Fruit fly (Drosophila melanogaster) whole organism, embryonic: ENCODE measurements around the gene CG32074.

Experiments used
- Antp ChIP-seq: fragments of 200-800 bp; sonication (Bioruptor generic); optimal IDR thresholded peaks from 3 replicates; lab custom pipeline; 2016; ENCODE audit warnings: missing biosample characterization, missing genetic modification characterization
- B-H2 ChIP-seq: fragments of 200-800 bp; sonication (Bioruptor generic); optimal IDR thresholded peaks from 2 replicates; lab custom pipeline; 2018; ENCODE audit warnings: missing biosample characterization, mild to moderate bottlenecking, missing genetic modification characterization
- Bgb ChIP-seq: fragments of 200-800 bp; sonication (Bioruptor generic); IDR thresholded peaks from 2 replicates; pipeline ENCODE4 v1.3.6; 2022; ENCODE audit warnings: missing biosample characterization, missing genetic modification characterization; ENCODE audit not compliant: partially characterized antibody
- Blimp-1 ChIP-seq: fragments of 200-800 bp; sonication (Bioruptor generic); optimal IDR thresholded peaks from 3 replicates; lab custom pipeline; 2018; ENCODE audit warnings: missing biosample characterization, missing genetic modification characterization, mild to moderate bottlenecking, moderate library complexity, missing genetic modification reagents
- CG1024 ChIP-seq: fragments of 200-800 bp; sonication (Bioruptor generic); IDR thresholded peaks from 2 replicates; pipeline ENCODE4 v1.3.6; 2022; ENCODE audit warnings: missing biosample characterization, missing genetic modification characterization
- CG12942 ChIP-seq: fragments of 200-800 bp; sonication (Bioruptor generic); optimal IDR thresholded peaks from 3 replicates; lab custom pipeline; 2016; ENCODE audit warnings: missing biosample characterization, missing genetic modification characterization
- CG13624 ChIP-seq: fragments of 200-800 bp; sonication (Bioruptor generic); optimal IDR thresholded peaks from 2 replicates; lab custom pipeline; 2016; ENCODE audit warnings: missing biosample characterization, missing genetic modification characterization
- CG15601 ChIP-seq: fragments of 200-800 bp; sonication (Bioruptor generic); optimal IDR thresholded peaks from 3 replicates; lab custom pipeline; 2019; ENCODE audit warnings: missing biosample characterization, mild to moderate bottlenecking, missing genetic modification characterization, moderate library complexity
- CG16813 ChIP-seq: fragments of 200-800 bp; sonication (Bioruptor generic); IDR thresholded peaks from 3 replicates; pipeline ENCODE4 v1.3.6; 2022; ENCODE audit warnings: missing biosample characterization, missing genetic modification characterization; ENCODE audit not compliant: partially characterized antibody
- CG18476 ChIP-seq: fragments of 200-800 bp; sonication (Bioruptor generic); optimal IDR thresholded peaks from 2 replicates; lab custom pipeline; 2016; ENCODE audit warnings: missing biosample characterization, mild to moderate bottlenecking, missing genetic modification characterization
- CG30431 ChIP-seq: fragments of 200-800 bp; sonication (Bioruptor generic); optimal IDR thresholded peaks from 2 replicates; lab custom pipeline; 2017; ENCODE audit warnings: missing biosample characterization, missing genetic modification characterization
- CG3065 ChIP-seq: fragments of 200-800 bp; sonication (Bioruptor generic); optimal IDR thresholded peaks from 2 replicates; lab custom pipeline; 2016; ENCODE audit warnings: missing biosample characterization, missing genetic modification characterization
- CG31224 ChIP-seq: fragments of 200-800 bp; sonication (Bioruptor generic); IDR thresholded peaks from 2 replicates; pipeline ENCODE4 v1.3.6; 2022; ENCODE audit warnings: missing biosample characterization, missing genetic modification characterization
- CG3407 ChIP-seq: fragments of 200-800 bp; sonication (Bioruptor generic); optimal IDR thresholded peaks from 2 replicates; lab custom pipeline; 2018; ENCODE audit warnings: missing biosample characterization, mild to moderate bottlenecking, missing genetic modification characterization
- CG34224 ChIP-seq: fragments of 200-800 bp; sonication (Bioruptor generic); IDR thresholded peaks from 3 replicates; pipeline ENCODE4 v1.3.6; 2022; ENCODE audit warnings: missing biosample characterization, missing genetic modification characterization; ENCODE audit not compliant: partially characterized antibody
- CG4617 ChIP-seq: fragments of 200-800 bp; sonication (Bioruptor generic); optimal IDR thresholded peaks from 3 replicates; lab custom pipeline; 2016; ENCODE audit warnings: missing biosample characterization, missing genetic modification characterization, borderline replicate concordance
- CG4730 ChIP-seq: fragments of 200-800 bp; sonication (Bioruptor generic); IDR thresholded peaks from 2 replicates; pipeline ENCODE4 v1.3.6; 2022; ENCODE audit warnings: missing biosample characterization, missing genetic modification characterization
- CG5953 ChIP-seq: fragments of 200-800 bp; sonication (Bioruptor generic); IDR thresholded peaks from 2 replicates; pipeline ENCODE4 v1.3.6; 2022; ENCODE audit warnings: missing biosample characterization, missing genetic modification characterization
- CG6689 ChIP-seq: fragments of 200-800 bp; sonication (Bioruptor generic); IDR thresholded peaks from 2 replicates; pipeline ENCODE4 v1.3.6; 2022; ENCODE audit warnings: missing biosample characterization, missing genetic modification characterization
- CG7372 ChIP-seq: fragments of 200-800 bp; sonication (Bioruptor generic); IDR thresholded peaks from 2 replicates; pipeline ENCODE4 v1.3.6; 2022; ENCODE audit warnings: missing biosample characterization, missing genetic modification characterization
- CG9437 ChIP-seq: fragments of 200-800 bp; sonication (Bioruptor generic); optimal IDR thresholded peaks from 2 replicates; lab custom pipeline; 2018; ENCODE audit warnings: missing biosample characterization, mild to moderate bottlenecking, missing genetic modification characterization
- D19A ChIP-seq: fragments of 200-800 bp; optimal IDR thresholded peaks from 3 replicates; lab custom pipeline; 2019; ENCODE audit warnings: missing biosample characterization, mild to moderate bottlenecking, missing genetic modification characterization, moderate library complexity
- D19B ChIP-seq: fragments of 200-800 bp; sonication (Bioruptor generic); optimal IDR thresholded peaks from 2 replicates; lab custom pipeline; 2017; ENCODE audit warnings: missing biosample characterization, mild to moderate bottlenecking, missing genetic modification characterization
- Dek ChIP-seq: fragments of 200-800 bp; sonication (Bioruptor generic); optimal IDR thresholded peaks from 3 replicates; lab custom pipeline; 2019; ENCODE audit warnings: missing biosample characterization, mild to moderate bottlenecking, missing genetic modification characterization, moderate library complexity
- Doc3 ChIP-seq: fragments of 200-800 bp; sonication (Bioruptor generic); IDR thresholded peaks from 3 replicates; pipeline ENCODE4 v1.3.6; 2022; ENCODE audit warnings: missing biosample characterization, missing genetic modification characterization; ENCODE audit not compliant: partially characterized antibody
- E2f2 ChIP-seq: fragments of 200-800 bp; sonication (Bioruptor generic); IDR thresholded peaks from 2 replicates; pipeline ENCODE4 v1.3.6; 2022; ENCODE audit warnings: missing biosample characterization, missing genetic modification characterization
- GATAe ChIP-seq: fragments of 200-800 bp; sonication (Bioruptor generic); conservative IDR thresholded peaks from 2 replicates; pipeline ENCODE4 v1.3.6; 2022; ENCODE audit warnings: missing biosample characterization, missing genetic modification characterization
- HLH54F ChIP-seq: fragments of 200-800 bp; sonication (Bioruptor generic); optimal IDR thresholded peaks from 3 replicates; lab custom pipeline; 2016; ENCODE audit warnings: missing biosample characterization, missing genetic modification characterization
- HmgZ ChIP-seq: fragments of 200-800 bp; sonication (Bioruptor generic); optimal IDR thresholded peaks from 2 replicates; lab custom pipeline; 2018; ENCODE audit warnings: missing biosample characterization, mild to moderate bottlenecking, missing genetic modification characterization
- Hmr ChIP-seq: fragments of 200-800 bp; sonication (Bioruptor generic); optimal IDR thresholded peaks from 3 replicates; lab custom pipeline; 2017; ENCODE audit warnings: mild to moderate bottlenecking, missing biosample characterization, missing genetic modification reagents, missing genetic modification characterization
- Mrtf ChIP-seq: fragments of 200-800 bp; sonication (Bioruptor generic); IDR thresholded peaks from 3 replicates; pipeline ENCODE4 v1.3.6; 2022; ENCODE audit warnings: missing biosample characterization, missing genetic modification characterization
- Nf-YB ChIP-seq: fragments of 200-800 bp; sonication (Bioruptor generic); optimal IDR thresholded peaks from 3 replicates; lab custom pipeline; 2019; ENCODE audit warnings: missing biosample characterization, mild to moderate bottlenecking, missing genetic modification characterization, moderate library complexity
- Nf-YC ChIP-seq: fragments of 200-800 bp; optimal IDR thresholded peaks from 3 replicates; lab custom pipeline; 2019; ENCODE audit warnings: missing biosample characterization, mild to moderate bottlenecking, missing genetic modification characterization, moderate library complexity
- Sry-β ChIP-seq: fragments of 200-800 bp; sonication (Bioruptor generic); optimal IDR thresholded peaks from 2 replicates; lab custom pipeline; 2018; ENCODE audit warnings: missing biosample characterization, mild to moderate bottlenecking, missing genetic modification characterization, moderate library complexity
- amos ChIP-seq: fragments of 200-800 bp; sonication (Bioruptor generic); IDR thresholded peaks from 2 replicates; pipeline ENCODE4 v1.3.6; 2022; ENCODE audit warnings: missing biosample characterization, missing genetic modification characterization; ENCODE audit not compliant: partially characterized antibody
- esg ChIP-seq: fragments of 200-800 bp; sonication (Bioruptor generic); conservative IDR thresholded peaks from 2 replicates; pipeline ENCODE4 v1.3.6; 2022; ENCODE audit warnings: missing biosample characterization, missing genetic modification characterization
- fd96Cb ChIP-seq: fragments of 200-800 bp; sonication (Bioruptor generic); optimal IDR thresholded peaks from 2 replicates; lab custom pipeline; 2018; ENCODE audit warnings: missing biosample characterization, mild to moderate bottlenecking, missing genetic modification characterization, moderate library complexity
- ham ChIP-seq: fragments of 200-800 bp; sonication (Bioruptor generic); IDR thresholded peaks from 2 replicates; pipeline ENCODE4 v1.3.6; 2022; ENCODE audit warnings: missing biosample characterization, missing genetic modification characterization
- knrl ChIP-seq: fragments of 200-800 bp; sonication (Bioruptor generic); IDR thresholded peaks from 3 replicates; pipeline ENCODE4 v1.3.6; 2022; ENCODE audit warnings: missing biosample characterization, missing genetic modification characterization; ENCODE audit not compliant: partially characterized antibody
- nerfin-1 ChIP-seq: fragments of 200-800 bp; sonication (Bioruptor generic); optimal IDR thresholded peaks from 3 replicates; lab custom pipeline; 2019; ENCODE audit warnings: missing biosample characterization, mild to moderate bottlenecking, missing genetic modification characterization, moderate library complexity
- oc ChIP-seq: fragments of 200-800 bp; sonication (Bioruptor generic); optimal IDR thresholded peaks from 2 replicates; lab custom pipeline; 2018; ENCODE audit warnings: missing biosample characterization, mild to moderate bottlenecking, missing genetic modification characterization, moderate library complexity
- peb ChIP-seq: fragments of 200-800 bp; sonication (Bioruptor generic); IDR thresholded peaks from 2 replicates; pipeline ENCODE4 v1.3.6; 2022; ENCODE audit warnings: missing biosample characterization, missing genetic modification characterization
- run ChIP-seq: fragments of 200-800 bp; sonication (Bioruptor generic); optimal IDR thresholded peaks from 3 replicates; lab custom pipeline; 2018; ENCODE audit warnings: missing biosample characterization, mild to moderate bottlenecking, missing genetic modification characterization
- schlank ChIP-seq: fragments of 200-800 bp; sonication (Bioruptor generic); optimal IDR thresholded peaks from 2 replicates; lab custom pipeline; 2018; ENCODE audit warnings: missing biosample characterization, mild to moderate bottlenecking, missing genetic modification characterization
- sqz ChIP-seq: fragments of 200-800 bp; sonication (Bioruptor generic); optimal IDR thresholded peaks from 3 replicates; lab custom pipeline; 2018; ENCODE audit warnings: missing biosample characterization, mild to moderate bottlenecking, missing genetic modification characterization
- stc ChIP-seq: fragments of 200-800 bp; sonication (Bioruptor generic); IDR thresholded peaks from 2 replicates; pipeline ENCODE4 v1.3.6; 2022; ENCODE audit warnings: missing biosample characterization, missing genetic modification characterization
- tna ChIP-seq: fragments of 200-800 bp; sonication (Bioruptor generic); IDR thresholded peaks from 2 replicates; pipeline ENCODE4 v1.3.6; 2022; ENCODE audit warnings: missing biosample characterization, missing genetic modification characterization; ENCODE audit not compliant: partially characterized antibody
- ttk ChIP-seq: fragments of 200-800 bp; sonication (Bioruptor generic); IDR thresholded peaks from 2 replicates; pipeline ENCODE4 v2.1.2; 2022; ENCODE audit warnings: missing biosample characterization, missing genetic modification characterization
- zen ChIP-seq: fragments of 200-800 bp; sonication (Bioruptor generic); optimal IDR thresholded peaks from 3 replicates; lab custom pipeline; 2018; ENCODE audit warnings: missing biosample characterization, mild to moderate bottlenecking, missing genetic modification characterization, moderate library complexity

The CG32074 gene

dm6 chr3L:11093046-11093520 lies 39.0 kb downstream of the CG32074 start, which contains the start of gene JIL-1 (continued):
- TF ChIP-seq Mrtf (GFP tag; lab: Robert Waterston, UW) (peak; percentile 55; the same call in 1 of the 3 replicates), CG4617 (peak; percentile 9), GATAe (GFP tag; lab: Robert Waterston, UW) (no peak), D19B (no peak), esg (GFP tag; lab: Robert Waterston, UW) (peak; percentile 42; the same call in 1 of the 2 replicates), CG15601 (peak; percentile 39), CG6689 (GFP tag; lab: Robert Waterston, UW) (peak; percentile 31; the same call in 1 of the 2 replicates), Sry-β (GFP tag; lab: Kevin White, UChicago) (peak; percentile 4), peb (GFP tag; lab: Robert Waterston, UW) (peak; percentile 33), CG30431 (GFP tag; lab: Kevin White, UChicago) (no peak), Nf-YC (tag; lab: Kevin White, UChicago) (peak; percentile 65), Antp (GFP tag; lab: Kevin White, UChicago) (peak; percentile 31), ttk (peak; percentile 37; the same call in 1 of the 2 replicates), CG31224 (GFP tag; lab: Robert Waterston, UW) (peak; percentile 65), oc (peak; percentile 17), ham (GFP tag; lab: Robert Waterston, UW) (peak; percentile 40; the same call in 1 of the 2 replicates), Hmr (GFP tag; lab: Kevin White, UChicago) (peak; percentile 77), stc (GFP tag; lab: Robert Waterston, UW) (peak; percentile 39; the same call in 1 of the 2 replicates), CG5953 (GFP tag; lab: Robert Waterston, UW) (peak; percentile 56), CG9437 (peak; percentile 30), CG16813 (GFP tag; lab: Robert Waterston, UW) (peak; percentile 89), zen (tag; lab: Kevin White, UChicago) (peak; percentile 55), CG13624 (GFP tag; lab: Kevin White, UChicago) (peak; percentile 46), CG34224 (GFP tag; lab: Robert Waterston, UW) (peak; percentile 83), fd96Cb (tag; lab: Kevin White, UChicago) (peak; percentile 40), CG7372 (GFP tag; lab: Robert Waterston, UW) (peak; percentile 48; the same call in 1 of the 2 replicates), knrl (GFP tag; lab: Robert Waterston, UW) (peak; percentile 87), CG3065 (GFP tag; lab: Kevin White, UChicago) (no peak), Nf-YB (no peak), HmgZ (tag; lab: Kevin White, UChicago) (peak; percentile 49), run (tag; lab: Kevin White, UChicago) (no peak), tna (GFP tag; lab: Robert Waterston, UW) (peak; percentile 73), B-H2 (peak; percentile 86), schlank (no peak), CG3407 (GFP tag; lab: Kevin White, UChicago) (peak; percentile 46), CG4730 (GFP tag; lab: Robert Waterston, UW) (peak; percentile 50), nerfin-1 (tag; lab: Kevin White, UChicago) (peak; percentile 30), D19A (tag; lab: Kevin White, UChicago) (no peak), Dek (tag; lab: Kevin White, UChicago) (peak; percentile 65), sqz (peak; percentile 13), Bgb (GFP tag; lab: Robert Waterston, UW) (peak; percentile 92), CG1024 (no peak; the same call in 1 of the 2 replicates), CG12942 (GFP tag; lab: Kevin White, UChicago) (peak; percentile 60), Doc3 (GFP tag; lab: Robert Waterston, UW) (peak; percentile 69), Blimp-1 (GFP tag; lab: Kevin White, UChicago) (peak; percentile 39), CG18476 (GFP tag; lab: Kevin White, UChicago) (peak; percentile 60), amos (GFP tag; lab: Robert Waterston, UW) (peak; percentile 92), E2f2 (peak; percentile 49), HLH54F (GFP tag; lab: Kevin White, UChicago) (peak; percentile 69)
